Fruit fly (Drosophila melanogaster) whole organism, wandering third instar larva: ENCODE results near the gene LysRS.

Experiments used
- CrebA ChIP-seq: fragments of 200-800 bp; sonication (Bioruptor generic); optimal IDR thresholded peaks from 2 replicates; lab custom pipeline; 2016; ENCODE audit warnings: missing biosample characterization, mild to moderate bottlenecking, missing genetic modification characterization, borderline replicate concordance
- Hnf4 ChIP-seq: fragments of 200-800 bp; sonication (Bioruptor generic); optimal IDR thresholded peaks from 2 replicates; lab custom pipeline; 2016; ENCODE audit warnings: missing biosample characterization, mild to moderate bottlenecking, missing genetic modification characterization
- Myc ChIP-seq: fragments of >200 bp; optimal IDR thresholded peaks from 2 replicates; lab custom pipeline; 2017
- N ChIP-seq: fragments of >200 bp; optimal IDR thresholded peaks from 2 replicates; lab custom pipeline; 2018; ENCODE audit warnings: missing biosample characterization, missing external identifiers, missing genetic modification characterization
- Rel ChIP-seq, 2 experiments: fragments of 200-800 bp; sonication (Bioruptor generic) in 1 of 2; optimal IDR thresholded peaks; 2 replicates in 1 of 2; 3 replicates in 1 of 2; lab custom pipeline; 2016 to 2019; ENCODE audit warnings: mild to moderate bottlenecking in 2 of 2, missing biosample characterization in 2 of 2, missing genetic modification characterization in 2 of 2, moderate library complexity in 1 of 2
- brk ChIP-seq: fragments of 200-800 bp; sonication (Bioruptor generic); optimal IDR thresholded peaks from 2 replicates; lab custom pipeline; 2016; ENCODE audit warnings: missing biosample characterization, mild to moderate bottlenecking, missing genetic modification characterization
- foxo ChIP-seq, 2 experiments: fragments of 200-800 bp; sonication (Bioruptor generic); optimal IDR thresholded peaks; 2 replicates in 1 of 2; 3 replicates in 1 of 2; lab custom pipeline; 2016 to 2017; ENCODE audit warnings: missing biosample characterization in 2 of 2, missing genetic modification characterization in 2 of 2
- h ChIP-seq: fragments of 200-800 bp; sonication (Bioruptor generic); optimal IDR thresholded peaks from 3 replicates; lab custom pipeline; 2016; ENCODE audit warnings: missing biosample characterization, mild to moderate bottlenecking, missing genetic modification characterization
- pan ChIP-seq: fragments of >200 bp; optimal IDR thresholded peaks from 2 replicates; lab custom pipeline; 2017
- usp ChIP-seq: fragments of >200 bp; optimal IDR thresholded peaks from 2 replicates; lab custom pipeline; 2017; ENCODE audit warnings: missing biosample characterization, missing genetic modification characterization

DNA sequence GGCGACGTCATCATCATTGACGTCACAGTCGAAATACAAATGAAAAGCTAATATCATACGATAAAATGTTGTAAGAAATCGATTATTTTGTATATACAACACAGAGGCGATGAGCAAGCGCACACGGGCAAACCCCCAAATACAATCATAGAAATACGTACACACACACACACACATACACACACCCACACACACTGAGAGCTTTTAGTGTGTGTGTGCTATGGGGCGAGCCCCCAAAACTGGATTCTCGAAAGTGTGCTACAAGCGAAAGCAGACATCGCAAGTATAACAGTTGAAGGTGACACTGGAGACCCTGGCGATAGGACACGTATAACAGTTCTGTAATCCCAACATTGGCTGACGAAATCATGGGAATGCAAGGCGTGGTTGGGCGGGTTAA lies 26.8 kb downstream of the LysRS start:
- TF ChIP-seq foxo (GFP tag; optimal IDR thresholded peaks at IDR 0.05; lab: Kevin White, UChicago) (peak in 1 of 2 experiments; percentile 9), Hnf4 (GFP tag; lab: Kevin White, UChicago) (no peak), Myc (no peak), N (GFP tag; lab: Kevin White, UChicago) (no peak), h (GFP tag; lab: Kevin White, UChicago) (no peak), usp (GFP tag; lab: Kevin White, UChicago) (no peak), pan (no peak), brk (GFP tag; lab: Kevin White, UChicago) (no peak), CrebA (GFP tag; lab: Kevin White, UChicago) (no peak), Rel (GFP tag; optimal IDR thresholded peaks at IDR 0.05; lab: Kevin White, UChicago) (no peak), Rel (tag; optimal IDR thresholded peaks at IDR 0.05; lab: Kevin White, UChicago) (peak; percentile 27)
